Fruit fly (Drosophila melanogaster) whole organism, embryonic: ENCODE results near the gene STUB1.
A peak's percentile ranks its signal among the peaks of the same experiment; 100 is the strongest.

Experiments used
- Atf3 ChIP-seq: fragments of 200-800 bp; sonication (Bioruptor generic); optimal IDR thresholded peaks from 3 replicates; lab custom pipeline; 2016; ENCODE audit warnings: missing biosample characterization, missing genetic modification characterization
- BEAF-32 ChIP-seq: fragments of 200-800 bp; sonication (Bioruptor generic); optimal IDR thresholded peaks from 3 replicates; lab custom pipeline; 2017; ENCODE audit warnings: missing biosample characterization, missing genetic modification characterization, mild to moderate bottlenecking, moderate library complexity, missing genetic modification reagents
- Bgb ChIP-seq: fragments of 200-800 bp; sonication (Bioruptor generic); IDR thresholded peaks from 2 replicates; pipeline ENCODE4 v1.3.6; 2022; ENCODE audit warnings: missing biosample characterization, missing genetic modification characterization; ENCODE audit not compliant: partially characterized antibody
- CG10147 ChIP-seq: fragments of 200-800 bp; sonication (Bioruptor generic); optimal IDR thresholded peaks from 2 replicates; lab custom pipeline; 2019; ENCODE audit warnings: missing biosample characterization, mild to moderate bottlenecking, missing genetic modification characterization, moderate library complexity
- CG10267 ChIP-seq: fragments of 200-800 bp; sonication (Bioruptor generic); optimal IDR thresholded peaks from 2 replicates; lab custom pipeline; 2018; ENCODE audit warnings: missing biosample characterization, mild to moderate bottlenecking, missing genetic modification characterization, moderate library complexity
- CG12391 ChIP-seq: fragments of 200-800 bp; sonication (Bioruptor generic); optimal IDR thresholded peaks from 3 replicates; lab custom pipeline; 2018; ENCODE audit warnings: missing biosample characterization, mild to moderate bottlenecking, missing genetic modification characterization, moderate library complexity
- CG12659 ChIP-seq: fragments of 200-800 bp; sonication (Bioruptor generic); optimal IDR thresholded peaks from 3 replicates; lab custom pipeline; 2017; ENCODE audit warnings: mild to moderate bottlenecking, missing biosample characterization, missing genetic modification reagents, missing genetic modification characterization
- CG14710 ChIP-seq: fragments of 200-800 bp; sonication (Bioruptor generic); optimal IDR thresholded peaks from 3 replicates; lab custom pipeline; 2019; ENCODE audit warnings: missing biosample characterization, mild to moderate bottlenecking, missing genetic modification characterization, moderate library complexity
- CG15696 ChIP-seq: fragments of 200-800 bp; sonication (Bioruptor generic); optimal IDR thresholded peaks from 2 replicates; lab custom pipeline; 2019; ENCODE audit warnings: missing biosample characterization, mild to moderate bottlenecking, missing genetic modification characterization, moderate library complexity
- CG1603 ChIP-seq: fragments of 200-800 bp; sonication (Bioruptor generic); optimal IDR thresholded peaks from 2 replicates; lab custom pipeline; 2019; ENCODE audit warnings: missing biosample characterization, mild to moderate bottlenecking, missing genetic modification characterization, moderate library complexity
- CG17829 ChIP-seq: fragments of 200-800 bp; optimal IDR thresholded peaks from 2 replicates; lab custom pipeline; 2019; ENCODE audit warnings: missing biosample characterization, mild to moderate bottlenecking, missing genetic modification characterization, moderate library complexity
- CG1832 ChIP-seq: fragments of 200-800 bp; sonication (Bioruptor generic); optimal IDR thresholded peaks from 2 replicates; lab custom pipeline; 2017; ENCODE audit warnings: missing biosample characterization, mild to moderate bottlenecking, missing genetic modification characterization, inconsistent platforms
- CG2116 ChIP-seq: fragments of 200-800 bp; sonication (Bioruptor generic); optimal IDR thresholded peaks from 3 replicates; lab custom pipeline; 2018; ENCODE audit warnings: missing biosample characterization, mild to moderate bottlenecking, missing genetic modification characterization
- CG2712 ChIP-seq: fragments of 200-800 bp; optimal IDR thresholded peaks from 3 replicates; lab custom pipeline; 2019; ENCODE audit warnings: missing biosample characterization, mild to moderate bottlenecking, missing genetic modification characterization, moderate library complexity
- CG34224 ChIP-seq: fragments of 200-800 bp; sonication (Bioruptor generic); IDR thresholded peaks from 3 replicates; pipeline ENCODE4 v1.3.6; 2022; ENCODE audit warnings: missing biosample characterization, missing genetic modification characterization; ENCODE audit not compliant: partially characterized antibody
- CG8281 ChIP-seq: fragments of 200-800 bp; sonication (Bioruptor generic); optimal IDR thresholded peaks from 2 replicates; lab custom pipeline; 2018; ENCODE audit warnings: missing biosample characterization, mild to moderate bottlenecking, missing genetic modification characterization, moderate library complexity
- CG9609 ChIP-seq: fragments of 200-800 bp; sonication (Bioruptor generic); optimal IDR thresholded peaks from 3 replicates; lab custom pipeline; 2016; ENCODE audit warnings: missing biosample characterization, missing genetic modification characterization
- Dfd ChIP-seq, 2 experiments: fragments of >200 bp; optimal IDR thresholded peaks; 2 replicates each; lab custom pipeline; 2017; ENCODE audit warnings: missing biosample characterization in 2 of 2, missing genetic modification characterization in 2 of 2
- Dll ChIP-seq: fragments of 200-800 bp; sonication (Bioruptor generic); IDR thresholded peaks from 4 replicates; pipeline ENCODE4 v1.3.6; 2022; ENCODE audit warnings: missing biosample characterization, missing genetic modification characterization; ENCODE audit not compliant: partially characterized antibody
- Dp ChIP-seq: fragments of 200-800 bp; sonication (Bioruptor generic); optimal IDR thresholded peaks from 2 replicates; lab custom pipeline; 2018; ENCODE audit warnings: missing biosample characterization, mild to moderate bottlenecking, missing genetic modification characterization, moderate library complexity
- Dref ChIP-seq: fragments of 200-800 bp; sonication (Bioruptor generic); IDR thresholded peaks from 2 replicates; pipeline ENCODE4 v1.3.6; 2022; ENCODE audit warnings: missing biosample characterization, missing genetic modification characterization
- E2f2 ChIP-seq: fragments of 200-800 bp; sonication (Bioruptor generic); IDR thresholded peaks from 2 replicates; pipeline ENCODE4 v1.3.6; 2022; ENCODE audit warnings: missing biosample characterization, missing genetic modification characterization
- HLH4C ChIP-seq: fragments of 200-800 bp; sonication (Bioruptor generic); IDR thresholded peaks from 3 replicates; pipeline ENCODE4 v1.3.6; 2022; ENCODE audit warnings: missing biosample characterization, missing genetic modification characterization; ENCODE audit not compliant: partially characterized antibody
- Scr ChIP-seq: fragments of 200-800 bp; sonication (Bioruptor generic); IDR thresholded peaks from 2 replicates; pipeline ENCODE4 v1.3.6; 2022; ENCODE audit warnings: missing biosample characterization, missing genetic modification characterization; ENCODE audit not compliant: partially characterized antibody
- Sox100B ChIP-seq: fragments of 200-800 bp; sonication (Bioruptor generic); optimal IDR thresholded peaks from 3 replicates; lab custom pipeline; 2018; ENCODE audit warnings: missing biosample characterization, mild to moderate bottlenecking, missing genetic modification characterization
- Sry-δ ChIP-seq: fragments of 200-800 bp; sonication (Bioruptor generic); optimal IDR thresholded peaks from 2 replicates; lab custom pipeline; 2016; ENCODE audit warnings: missing biosample characterization, missing genetic modification characterization
- Trl ChIP-seq, 3 experiments: fragments of >200 bp in 2 of 3; fragments of 200-800 bp in 1 of 3; sonication (Bioruptor generic) in 1 of 3; optimal IDR thresholded peaks; 2 replicates in 1 of 3; 3 replicates in 2 of 3; lab custom pipeline; 2016 to 2017; ENCODE audit warnings: missing biosample characterization in 1 of 3, missing genetic modification characterization in 1 of 3
- Xrp1 ChIP-seq: fragments of 200-800 bp; sonication (Bioruptor generic); IDR thresholded peaks from 2 replicates; pipeline ENCODE4 v1.3.6; 2022; ENCODE audit warnings: missing biosample characterization, missing genetic modification characterization
- amos ChIP-seq: fragments of 200-800 bp; sonication (Bioruptor generic); IDR thresholded peaks from 2 replicates; pipeline ENCODE4 v1.3.6; 2022; ENCODE audit warnings: missing biosample characterization, missing genetic modification characterization; ENCODE audit not compliant: partially characterized antibody
- bbx ChIP-seq: fragments of 200-800 bp; sonication (Bioruptor generic); IDR thresholded peaks from 2 replicates; pipeline ENCODE4 v1.3.6; 2022; ENCODE audit warnings: missing biosample characterization, missing genetic modification characterization; ENCODE audit not compliant: partially characterized antibody
- crp ChIP-seq, 2 experiments: fragments of 200-800 bp; sonication (Bioruptor generic); optimal IDR thresholded peaks; 2 replicates in 1 of 2; 3 replicates in 1 of 2; lab custom pipeline; 2017; ENCODE audit warnings: missing biosample characterization in 2 of 2, missing genetic modification characterization in 2 of 2, mild to moderate bottlenecking in 1 of 2, moderate library complexity in 1 of 2
- ewg ChIP-seq: fragments of 200-800 bp; sonication (Bioruptor generic); optimal IDR thresholded peaks from 3 replicates; lab custom pipeline; 2017; ENCODE audit warnings: mild to moderate bottlenecking, missing biosample characterization, missing genetic modification reagents, missing genetic modification characterization
- grn ChIP-seq: fragments of 200-800 bp; sonication (Bioruptor generic); optimal IDR thresholded peaks from 3 replicates; lab custom pipeline; 2017; ENCODE audit warnings: missing biosample characterization, missing genetic modification characterization
- hbn ChIP-seq: fragments of 200-800 bp; sonication (Bioruptor generic); IDR thresholded peaks from 2 replicates; pipeline ENCODE4 v1.3.6; 2022; ENCODE audit warnings: missing biosample characterization, missing genetic modification characterization; ENCODE audit not compliant: partially characterized antibody
- jing ChIP-seq: fragments of 200-800 bp; sonication (Bioruptor generic); optimal IDR thresholded peaks from 2 replicates; lab custom pipeline; 2018; ENCODE audit warnings: missing biosample characterization, mild to moderate bottlenecking, missing genetic modification characterization
- knrl ChIP-seq: fragments of 200-800 bp; sonication (Bioruptor generic); IDR thresholded peaks from 3 replicates; pipeline ENCODE4 v1.3.6; 2022; ENCODE audit warnings: missing biosample characterization, missing genetic modification characterization; ENCODE audit not compliant: partially characterized antibody
- onecut ChIP-seq: fragments of 200-800 bp; sonication (Bioruptor generic); IDR thresholded peaks from 2 replicates; pipeline ENCODE4 v1.3.6; 2022; ENCODE audit warnings: missing biosample characterization, missing genetic modification characterization
- p53 ChIP-seq: fragments of 200-800 bp; sonication (Bioruptor generic); optimal IDR thresholded peaks from 2 replicates; lab custom pipeline; 2016; ENCODE audit warnings: missing biosample characterization, missing genetic modification characterization
- pfk ChIP-seq: fragments of 200-800 bp; sonication (Bioruptor generic); optimal IDR thresholded peaks from 2 replicates; lab custom pipeline; 2018; ENCODE audit warnings: missing biosample characterization, mild to moderate bottlenecking, missing genetic modification characterization, moderate library complexity
- pzg ChIP-seq: fragments of 200-800 bp; sonication (Bioruptor generic); optimal IDR thresholded peaks from 3 replicates; lab custom pipeline; 2018; ENCODE audit warnings: missing biosample characterization, mild to moderate bottlenecking, missing genetic modification characterization, moderate library complexity
- row ChIP-seq: fragments of 200-800 bp; sonication (Bioruptor generic); IDR thresholded peaks from 3 replicates; pipeline ENCODE4 v1.3.6; 2022; ENCODE audit warnings: missing biosample characterization, missing genetic modification characterization
- sna ChIP-seq: fragments of 200-800 bp; sonication (Bioruptor generic); IDR thresholded peaks from 2 replicates; pipeline ENCODE4 v1.3.6; 2022; ENCODE audit warnings: missing biosample characterization, missing genetic modification characterization; ENCODE audit not compliant: partially characterized antibody
- stc ChIP-seq: fragments of 200-800 bp; sonication (Bioruptor generic); IDR thresholded peaks from 2 replicates; pipeline ENCODE4 v1.3.6; 2022; ENCODE audit warnings: missing biosample characterization, missing genetic modification characterization
- trem ChIP-seq: fragments of 200-800 bp; optimal IDR thresholded peaks from 3 replicates; lab custom pipeline; 2019; ENCODE audit warnings: missing biosample characterization, mild to moderate bottlenecking, missing genetic modification characterization, moderate library complexity
- unc-4 ChIP-seq: fragments of 200-800 bp; sonication (Bioruptor generic); IDR thresholded peaks from 2 replicates; pipeline ENCODE4 v1.3.6; 2022; ENCODE audit warnings: missing biosample characterization, missing genetic modification characterization; ENCODE audit not compliant: partially characterized antibody
- zen ChIP-seq: fragments of 200-800 bp; sonication (Bioruptor generic); optimal IDR thresholded peaks from 3 replicates; lab custom pipeline; 2018; ENCODE audit warnings: missing biosample characterization, mild to moderate bottlenecking, missing genetic modification characterization, moderate library complexity

The STUB1 gene

dm6 chr2L:10435606-10436160 lies 1.7 kb upstream of the STUB1 start, which contains the start of the genes TBC1D16 and holn1:
TSS of gene TBC1D16 (minus strand) at chr2L:10435656.
TSS of gene holn1 (plus strand) at chr2L:10435995.
- TF ChIP-seq grn (no peak), unc-4 (GFP tag; lab: Robert Waterston, UW) (peak; percentile 64), jing (GFP tag; lab: Kevin White, UChicago) (no peak), crp (GFP tag; optimal IDR thresholded peaks at IDR 0.05; lab: Kevin White, UChicago) (peak in 1 of 2 experiments; percentile 20), pfk (GFP tag; lab: Kevin White, UChicago) (peak; percentile 90), Atf3 (GFP tag; lab: Kevin White, UChicago) (no peak), CG9609 (no peak), HLH4C (GFP tag; lab: Robert Waterston, UW) (peak; percentile 52; the same call in 2 of the 3 replicates), p53 (GFP tag; lab: Kevin White, UChicago) (no peak), sna (GFP tag; lab: Robert Waterston, UW) (0 out of 2 replicates have a peak, but pooled peaks have one; percentile 32), bbx (GFP tag; lab: Robert Waterston, UW) (peak; percentile 30; the same call in 1 of the 2 replicates), Bgb (GFP tag; lab: Robert Waterston, UW) (peak; percentile 42; the same call in 1 of the 2 replicates), CG34224 (GFP tag; lab: Robert Waterston, UW) (peak; percentile 45; the same call in 2 of the 3 replicates), ewg (GFP tag; lab: Kevin White, UChicago) (peak; percentile 85), CG12659 (peak; percentile 37), knrl (GFP tag; lab: Robert Waterston, UW) (no peak), CG17829 (tag; lab: Kevin White, UChicago) (peak; percentile 12), hbn (GFP tag; lab: Robert Waterston, UW) (peak; percentile 53; the same call in 1 of the 2 replicates), Dfd (GFP tag; optimal IDR thresholded peaks at IDR 0.05; lab: Kevin White, UChicago) (no peak), CG15696 (tag; lab: Kevin White, UChicago) (peak; percentile 29), Dref (GFP tag; lab: Robert Waterston, UW) (peak; percentile 54), Sry-δ (GFP tag; lab: Kevin White, UChicago) (peak; percentile 62), Trl (optimal IDR thresholded peaks at IDR 0.05; lab: Kevin White, UChicago) (no peak), Trl (GFP tag; optimal IDR thresholded peaks at IDR 0.05; lab: Kevin White, UChicago) (no peak), pzg (peak; percentile 13), CG2116 (GFP tag; lab: Kevin White, UChicago) (peak; percentile 21), CG1603 (tag; lab: Kevin White, UChicago) (peak; percentile 8), row (peak; percentile 55; the same call in 1 of the 3 replicates), CG10147 (GFP tag; lab: Kevin White, UChicago) (no peak), Dll (GFP tag; lab: Robert Waterston, UW) (peak; percentile 75), CG1832 (GFP tag; lab: Kevin White, UChicago) (no peak), zen (tag; lab: Kevin White, UChicago) (peak; percentile 1), Scr (GFP tag; lab: Robert Waterston, UW) (peak; percentile 71), E2f2 (GFP tag; lab: Robert Waterston, UW) (0 out of 2 replicates have a peak, but pooled peaks have one; percentile 18), CG14710 (peak; percentile 37), onecut (GFP tag; lab: Robert Waterston, UW) (peak; percentile 73), Xrp1 (GFP tag; lab: Robert Waterston, UW) (0 out of 2 replicates have a peak, but pooled peaks have one; percentile 25), Sox100B (GFP tag; lab: Kevin White, UChicago) (peak; percentile 31), CG12391 (tag; lab: Kevin White, UChicago) (peak; percentile 13), Dp (GFP tag; lab: Kevin White, UChicago) (peak; percentile 21), stc (GFP tag; lab: Robert Waterston, UW) (no peak), CG10267 (tag; lab: Kevin White, UChicago) (peak; percentile 1), trem (tag; lab: Kevin White, UChicago) (peak; percentile 35), BEAF-32 (GFP tag; lab: Kevin White, UChicago) (peak; percentile 60), CG8281 (tag; lab: Kevin White, UChicago) (peak; percentile 3), amos (GFP tag; lab: Robert Waterston, UW) (peak; percentile 55; the same call in 1 of the 2 replicates), CG2712 (peak; percentile 30)
